Worm (Caenorhabditis elegans) whole organism, young adult: Measurements from ENCODE around the gene tpa-1.

Experiments used
- F22D6.2 ChIP-seq: sonication (generic microtip); optimal IDR thresholded peaks from 2 replicates; lab custom pipeline; 2016; ENCODE audit warnings: mild to moderate bottlenecking, missing genetic modification characterization, missing compliant biosample characterization
- F23B12.7 ChIP-seq: sonication (generic microtip); optimal IDR thresholded peaks from 2 replicates; lab custom pipeline; 2017; ENCODE audit warnings: missing genetic modification characterization, mild to moderate bottlenecking, missing compliant biosample characterization, antibody characterized with exemption, moderate library complexity; ENCODE audit not compliant: insufficient read depth
- F49E8.2 ChIP-seq: sonication (generic microtip); optimal IDR thresholded peaks from 3 replicates; lab custom pipeline; 2017; ENCODE audit warnings: missing genetic modification characterization, mild to moderate bottlenecking, missing compliant biosample characterization, antibody characterized with exemption, moderate library complexity; ENCODE audit not compliant: insufficient read depth
- T07F8.4 ChIP-seq: sonication (generic microtip); optimal IDR thresholded peaks from 2 replicates; lab custom pipeline; 2016; ENCODE audit warnings: mild to moderate bottlenecking, missing genetic modification characterization, moderate library complexity, missing compliant biosample characterization
- Y56A3A.18 ChIP-seq: fragments of 200-800 bp; sonication (Bioruptor generic); IDR thresholded peaks from 2 replicates; pipeline ENCODE4 v1.3.6; 2022; ENCODE audit warnings: missing genetic modification reagents, missing genetic modification characterization, missing compliant biosample characterization
- egrh-3 ChIP-seq: fragments of 200-800 bp; sonication (Bioruptor generic); IDR thresholded peaks from 2 replicates; pipeline ENCODE4 v1.3.6; 2022; ENCODE audit warnings: missing genetic modification reagents, missing genetic modification characterization, missing compliant biosample characterization
- lin-35 ChIP-seq, 3 experiments: fragments of 150-350 bp in 2 of 3; sonication (generic microtip) in 1 of 3; optimal IDR thresholded peaks; 2 replicates each; lab custom pipeline; 2014 to 2018; ENCODE audit warnings: missing biosample characterization in 3 of 3, missing genetic modification characterization in 3 of 3, missing genetic modification reagents in 3 of 3
- nfya-2 ChIP-seq: fragments of 200-800 bp; sonication (Bioruptor generic); IDR thresholded peaks from 2 replicates; pipeline ENCODE4 v1.3.6; 2022; ENCODE audit warnings: missing genetic modification reagents, missing genetic modification characterization, missing compliant biosample characterization
- pha-4 ChIP-seq: fragments of 150-350 bp; sonication (generic microtip); optimal IDR thresholded peaks from 2 replicates; lab custom pipeline; 2014; ENCODE audit warnings: missing biosample characterization, missing genetic modification reagents, missing genetic modification characterization
- sea-2 ChIP-seq: fragments of 200-800 bp; sonication (Bioruptor generic); IDR thresholded peaks from 2 replicates; pipeline ENCODE4 v1.3.6; 2022; ENCODE audit warnings: missing genetic modification characterization, missing compliant biosample characterization
- snpc-4 ChIP-seq, 5 experiments: fragments of 150-350 bp in 1 of 5; sonication (generic microtip) in 4 of 5; optimal IDR thresholded peaks; 2 replicates each; lab custom pipeline; 2014 to 2018; ENCODE audit warnings: missing genetic modification characterization in 5 of 5, missing biosample characterization in 3 of 5, antibody characterized with exemption in 2 of 5, mild to moderate bottlenecking in 2 of 5, missing compliant biosample characterization in 2 of 5, missing genotype in 2 of 5, moderate library complexity in 2 of 5, missing genetic modification reagents in 1 of 5
- tbx-9 ChIP-seq: sonication (generic microtip); optimal IDR thresholded peaks from 2 replicates; lab custom pipeline; 2016; ENCODE audit warnings: borderline replicate concordance, missing genetic modification characterization, inconsistent platforms, missing compliant biosample characterization
- unc-62 ChIP-seq: fragments of 150-350 bp; optimal IDR thresholded peaks from 2 replicates; lab custom pipeline; 2014; ENCODE audit warnings: missing biosample characterization, missing genetic modification reagents, missing genetic modification characterization
- ztf-26 ChIP-seq: sonication (generic microtip); optimal IDR thresholded peaks from 2 replicates; lab custom pipeline; 2017; ENCODE audit warnings: missing genetic modification characterization, missing compliant biosample characterization

DNA sequence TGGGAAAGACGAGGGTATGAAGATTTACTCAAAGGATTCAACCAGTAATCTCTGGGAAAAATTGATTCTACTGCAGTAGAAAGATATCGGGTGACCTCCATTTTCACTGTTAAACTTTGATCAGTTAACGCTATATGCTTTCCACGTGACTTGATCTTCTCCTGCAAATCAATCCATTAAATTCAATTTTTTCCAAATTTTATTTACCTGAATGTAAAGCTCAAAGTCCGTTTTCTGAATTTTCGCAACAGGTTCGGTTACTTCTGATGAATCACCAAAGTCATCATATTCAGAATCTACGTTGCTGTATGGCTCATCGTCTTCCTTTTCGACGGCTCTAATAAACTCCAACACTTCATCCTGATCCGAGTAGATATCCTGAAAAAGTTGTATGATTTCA lies 17.5 kb downstream of the tpa-1 start, which contains the start of gene B0545.4:
- TF ChIP-seq F23B12.7 (tag; lab: Kevin White, UChicago) (no peak), nfya-2 (no peak), T07F8.4 (tag; lab: Kevin White, UChicago) (no peak), sea-2 (GFP tag; lab: Robert Waterston, UW) (no peak), pha-4 (no peak), unc-62 (no peak), F22D6.2 (tag; lab: Kevin White, UChicago) (no peak), snpc-4 (GFP tag; optimal IDR thresholded peaks at IDR 0.05; lab: Kevin White, UChicago) (no peak), snpc-4 (tag; optimal IDR thresholded peaks at IDR 0.05; lab: Kevin White, UChicago) (no peak), tbx-9 (tag; lab: Kevin White, UChicago) (no peak), lin-35 (GFP tag; optimal IDR thresholded peaks at IDR 0.05; lab: Kevin White, UChicago) (no peak), Y56A3A.18 (GFP tag; lab: Robert Waterston, UW) (no peak), egrh-3 (GFP tag; lab: Robert Waterston, UW) (no peak), F49E8.2 (no peak), ztf-26 (tag; lab: Kevin White, UChicago) (no peak)
